Fruit fly (Drosophila melanogaster) whole organism, embryonic: ENCODE measurements around the gene CIA30.

Experiments
- CG11723 ChIP-seq: fragments of 200-800 bp; sonication (Bioruptor generic); optimal IDR thresholded peaks from 2 replicates; lab custom pipeline; 2017; ENCODE audit warnings: missing biosample characterization, mild to moderate bottlenecking, missing genetic modification characterization
- CG30431 ChIP-seq: fragments of 200-800 bp; sonication (Bioruptor generic); optimal IDR thresholded peaks from 2 replicates; lab custom pipeline; 2017; ENCODE audit warnings: missing biosample characterization, missing genetic modification characterization
- CG5245 ChIP-seq: fragments of 200-800 bp; sonication (Bioruptor generic); optimal IDR thresholded peaks from 3 replicates; lab custom pipeline; 2016; ENCODE audit warnings: missing biosample characterization, missing genetic modification characterization
- bsh ChIP-seq, 2 experiments: fragments of 200-800 bp; sonication (Bioruptor generic); optimal IDR thresholded peaks; 2 replicates each; lab custom pipeline; 2017 to 2018; ENCODE audit warnings: mild to moderate bottlenecking in 2 of 2, missing biosample characterization in 2 of 2, missing genetic modification characterization in 2 of 2, moderate library complexity in 1 of 2
- btn ChIP-seq: fragments of 200-800 bp; sonication (Bioruptor generic); optimal IDR thresholded peaks from 2 replicates; lab custom pipeline; 2016; ENCODE audit warnings: missing biosample characterization, missing genetic modification characterization
- croc ChIP-seq: fragments of 200-800 bp; sonication (Bioruptor generic); conservative IDR thresholded peaks from 3 replicates; pipeline ENCODE4 v1.3.6; 2022; ENCODE audit warnings: missing biosample characterization, missing genetic modification characterization
- gro ChIP-seq: fragments of 200-800 bp; sonication (Bioruptor generic); optimal IDR thresholded peaks from 2 replicates; lab custom pipeline; 2016; ENCODE audit warnings: missing biosample characterization, missing genetic modification characterization
- hth ChIP-seq: fragments of >200 bp; optimal IDR thresholded peaks from 2 replicates; lab custom pipeline; 2017; ENCODE audit warnings: inconsistent platforms
- onecut ChIP-seq: fragments of 200-800 bp; sonication (Bioruptor generic); IDR thresholded peaks from 2 replicates; pipeline ENCODE4 v1.3.6; 2022; ENCODE audit warnings: missing biosample characterization, missing genetic modification characterization

DNA sequence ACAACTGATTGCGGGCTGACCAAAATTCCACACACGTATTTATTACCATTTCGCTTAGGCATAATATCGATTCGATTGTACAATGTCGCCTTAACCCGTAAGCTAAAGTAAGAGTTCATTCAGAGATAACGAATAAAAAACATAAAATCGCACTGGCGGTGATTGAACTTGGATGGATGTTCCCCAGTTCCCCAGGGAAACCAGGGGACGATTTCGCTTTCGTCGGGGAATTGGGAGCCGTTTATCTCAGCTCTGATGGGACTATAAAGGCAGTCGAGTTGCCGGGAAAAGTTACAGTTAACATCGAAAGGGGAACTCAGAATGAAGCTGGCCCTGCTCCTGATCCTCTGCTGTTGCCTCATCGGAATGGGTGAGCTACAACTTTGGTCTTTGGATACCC, 14.5 kb upstream of the CIA30 start, which contains the start of gene CG34296:
- TF ChIP-seq CG30431 (GFP tag; lab: Kevin White, UChicago): no peak
- no peak for TF ChIP-seq btn (GFP tag; lab: Kevin White, UChicago)
- no peak for TF ChIP-seq CG5245 (GFP tag; lab: Kevin White, UChicago)
- no peak for TF ChIP-seq gro
- no peak for TF ChIP-seq CG11723 (GFP tag; lab: Kevin White, UChicago)
- TF ChIP-seq hth (lab: Kevin White, UChicago): no peak
- TF ChIP-seq croc: no peak
- TF ChIP-seq onecut: no peak
- TF ChIP-seq bsh (GFP tag; optimal IDR thresholded peaks at IDR 0.05; lab: Kevin White, UChicago): no peak
